Fruit fly (Drosophila melanogaster) whole organism, embryonic: ENCODE results near the gene Cyp303a1.

Experiments used
- Abd-B ChIP-seq: fragments of 200-800 bp; sonication (Bioruptor generic); optimal IDR thresholded peaks from 2 replicates; lab custom pipeline; 2018; ENCODE audit warnings: missing biosample characterization, mild to moderate bottlenecking, missing genetic modification characterization, moderate library complexity
- CG10543 ChIP-seq: fragments of 200-800 bp; sonication (Bioruptor generic); optimal IDR thresholded peaks from 3 replicates; lab custom pipeline; 2017; ENCODE audit warnings: missing biosample characterization, mild to moderate bottlenecking, missing genetic modification characterization, moderate library complexity
- CG11696 ChIP-seq: fragments of 200-800 bp; sonication (Bioruptor generic); IDR thresholded peaks from 2 replicates; pipeline ENCODE4 v1.3.6; 2022; ENCODE audit warnings: missing biosample characterization, missing genetic modification characterization
- CG12104 ChIP-seq: fragments of 200-800 bp; sonication (Bioruptor generic); optimal IDR thresholded peaks from 3 replicates; lab custom pipeline; 2016; ENCODE audit warnings: missing biosample characterization, missing genetic modification characterization
- CG1233 ChIP-seq: fragments of 200-800 bp; sonication (Bioruptor generic); optimal IDR thresholded peaks from 4 replicates; lab custom pipeline; 2018; ENCODE audit warnings: missing biosample characterization, mild to moderate bottlenecking, missing genetic modification characterization
- CG12769 ChIP-seq: fragments of 200-800 bp; sonication (Bioruptor generic); optimal IDR thresholded peaks from 2 replicates; lab custom pipeline; 2019; ENCODE audit warnings: missing biosample characterization, mild to moderate bottlenecking, missing genetic modification characterization, moderate library complexity
- CG13894 ChIP-seq: fragments of 200-800 bp; sonication (Bioruptor generic); optimal IDR thresholded peaks from 3 replicates; lab custom pipeline; 2018; ENCODE audit warnings: missing biosample characterization, mild to moderate bottlenecking, missing genetic modification characterization, moderate library complexity
- CG14050 ChIP-seq: fragments of 200-800 bp; sonication (Bioruptor generic); IDR thresholded peaks from 3 replicates; pipeline ENCODE4 v1.3.6; 2022; ENCODE audit warnings: missing biosample characterization, missing genetic modification characterization
- CG17802 ChIP-seq: fragments of 200-800 bp; sonication (Bioruptor generic); optimal IDR thresholded peaks from 2 replicates; lab custom pipeline; 2018; ENCODE audit warnings: missing biosample characterization, mild to moderate bottlenecking, missing genetic modification characterization, moderate library complexity
- CG3163 ChIP-seq: fragments of 200-800 bp; sonication (Bioruptor generic); optimal IDR thresholded peaks from 3 replicates; lab custom pipeline; 2016; ENCODE audit warnings: missing biosample characterization, missing genetic modification characterization
- CG5953 ChIP-seq: fragments of 200-800 bp; sonication (Bioruptor generic); IDR thresholded peaks from 2 replicates; pipeline ENCODE4 v1.3.6; 2022; ENCODE audit warnings: missing biosample characterization, missing genetic modification characterization
- CoRest ChIP-seq: fragments of 200-800 bp; sonication (Bioruptor generic); optimal IDR thresholded peaks from 3 replicates; lab custom pipeline; 2018; ENCODE audit warnings: missing biosample characterization, mild to moderate bottlenecking, missing genetic modification characterization, moderate library complexity
- CrebB ChIP-seq: fragments of 200-800 bp; sonication (Bioruptor generic); optimal IDR thresholded peaks from 3 replicates; lab custom pipeline; 2018; ENCODE audit warnings: missing biosample characterization, mild to moderate bottlenecking, missing genetic modification characterization
- Eip74EF ChIP-seq, 2 experiments: fragments of 200-800 bp in 1 of 2; fragments of >200 bp in 1 of 2; sonication (Bioruptor generic) in 1 of 2; optimal IDR thresholded peaks; 2 replicates each; lab custom pipeline; 2017 to 2019; ENCODE audit warnings: missing biosample characterization in 2 of 2, missing genetic modification characterization in 2 of 2, mild to moderate bottlenecking in 1 of 2, moderate library complexity in 1 of 2
- Elba2 ChIP-seq: fragments of 200-800 bp; sonication (Bioruptor generic); optimal IDR thresholded peaks from 3 replicates; lab custom pipeline; 2016; ENCODE audit warnings: missing biosample characterization, missing genetic modification characterization
- Ets97D ChIP-seq: fragments of 200-800 bp; sonication (Bioruptor generic); optimal IDR thresholded peaks from 3 replicates; lab custom pipeline; 2016; ENCODE audit warnings: missing biosample characterization, missing genetic modification characterization
- HLH3B ChIP-seq: fragments of 200-800 bp; sonication (Bioruptor generic); IDR thresholded peaks from 2 replicates; pipeline ENCODE4 v1.3.6; 2022; ENCODE audit warnings: missing biosample characterization, missing genetic modification characterization
- HLH54F ChIP-seq: fragments of 200-800 bp; sonication (Bioruptor generic); optimal IDR thresholded peaks from 3 replicates; lab custom pipeline; 2016; ENCODE audit warnings: missing biosample characterization, missing genetic modification characterization
- Hey ChIP-seq: fragments of 200-800 bp; sonication (Bioruptor generic); optimal IDR thresholded peaks from 3 replicates; lab custom pipeline; 2018; ENCODE audit warnings: missing biosample characterization, mild to moderate bottlenecking, missing genetic modification characterization
- Hr51 ChIP-seq, 2 experiments: fragments of 200-800 bp; sonication (Bioruptor generic); optimal IDR thresholded peaks; 2 replicates in 1 of 2; 3 replicates in 1 of 2; lab custom pipeline; 2016 to 2018; ENCODE audit warnings: missing biosample characterization in 2 of 2, missing genetic modification characterization in 2 of 2, mild to moderate bottlenecking in 1 of 2, moderate library complexity in 1 of 2
- MTF-1 ChIP-seq: fragments of 200-800 bp; sonication (Bioruptor generic); optimal IDR thresholded peaks from 2 replicates; lab custom pipeline; 2018; ENCODE audit warnings: missing biosample characterization, mild to moderate bottlenecking, missing genetic modification characterization, borderline replicate concordance
- Med ChIP-seq: fragments of 200-800 bp; sonication (Bioruptor generic); peaks from one replicate; lab custom pipeline; 2016; ENCODE audit warnings: missing biosample characterization, missing genetic modification characterization, mild to moderate bottlenecking, inconsistent platforms, moderate library complexity
- Nf-YC ChIP-seq: fragments of 200-800 bp; optimal IDR thresholded peaks from 3 replicates; lab custom pipeline; 2019; ENCODE audit warnings: missing biosample characterization, mild to moderate bottlenecking, missing genetic modification characterization, moderate library complexity
- Rfx ChIP-seq: fragments of 200-800 bp; sonication (Bioruptor generic); IDR thresholded peaks from 2 replicates; pipeline ENCODE4 v1.3.6; 2022; ENCODE audit warnings: missing biosample characterization, missing genetic modification characterization
- Ssrp ChIP-seq: fragments of 200-800 bp; sonication (Bioruptor generic); optimal IDR thresholded peaks from 2 replicates; lab custom pipeline; 2018; ENCODE audit warnings: missing biosample characterization, mild to moderate bottlenecking, missing genetic modification characterization, moderate library complexity
- Vsx1 ChIP-seq: fragments of 200-800 bp; sonication (Bioruptor generic); optimal IDR thresholded peaks from 2 replicates; lab custom pipeline; 2017; ENCODE audit warnings: missing biosample characterization, mild to moderate bottlenecking, missing genetic modification characterization, missing genetic modification reagents
- abd-A ChIP-seq: fragments of 200-800 bp; sonication (Bioruptor generic); optimal IDR thresholded peaks from 3 replicates; lab custom pipeline; 2019; ENCODE audit warnings: missing biosample characterization, mild to moderate bottlenecking, missing genetic modification characterization, moderate library complexity
- chinmo ChIP-seq: fragments of 200-800 bp; sonication (Bioruptor generic); IDR thresholded peaks from 4 replicates; pipeline ENCODE4 v1.3.6; 2022; ENCODE audit warnings: missing biosample characterization, missing genetic modification characterization; ENCODE audit not compliant: partially characterized antibody
- disco-r ChIP-seq: fragments of 200-800 bp; sonication (Bioruptor generic); optimal IDR thresholded peaks from 2 replicates; lab custom pipeline; 2016; ENCODE audit warnings: missing biosample characterization, missing genetic modification characterization
- dm ChIP-seq: fragments of 200-800 bp; sonication (Bioruptor generic); optimal IDR thresholded peaks from 3 replicates; lab custom pipeline; 2016; ENCODE audit warnings: missing biosample characterization, missing genetic modification characterization
- emc ChIP-seq: fragments of 200-800 bp; sonication (Bioruptor generic); optimal IDR thresholded peaks from 2 replicates; lab custom pipeline; 2016; ENCODE audit warnings: missing biosample characterization, missing genetic modification characterization
- esg ChIP-seq: fragments of 200-800 bp; sonication (Bioruptor generic); conservative IDR thresholded peaks from 2 replicates; pipeline ENCODE4 v1.3.6; 2022; ENCODE audit warnings: missing biosample characterization, missing genetic modification characterization
- gcm ChIP-seq: fragments of 200-800 bp; sonication (Bioruptor generic); optimal IDR thresholded peaks from 2 replicates; lab custom pipeline; 2019; ENCODE audit warnings: missing biosample characterization, mild to moderate bottlenecking, missing genetic modification characterization, moderate library complexity
- gfzf ChIP-seq: fragments of 200-800 bp; sonication (Bioruptor generic); optimal IDR thresholded peaks from 2 replicates; lab custom pipeline; 2016; ENCODE audit warnings: missing biosample characterization, mild to moderate bottlenecking, missing genetic modification characterization, moderate library complexity
- jumu ChIP-seq: fragments of 200-800 bp; sonication (Bioruptor generic); optimal IDR thresholded peaks from 3 replicates; lab custom pipeline; 2016; ENCODE audit warnings: missing biosample characterization, missing genetic modification characterization
- kay ChIP-seq: fragments of 200-800 bp; sonication (Bioruptor generic); optimal IDR thresholded peaks from 2 replicates; lab custom pipeline; 2016; ENCODE audit warnings: missing biosample characterization, missing genetic modification characterization
- kni ChIP-seq: fragments of 200-800 bp; sonication (Bioruptor generic); optimal IDR thresholded peaks from 3 replicates; lab custom pipeline; 2017; ENCODE audit warnings: mild to moderate bottlenecking, missing biosample characterization, missing genetic modification reagents, missing genetic modification characterization
- lmd ChIP-seq: fragments of 200-800 bp; sonication (Bioruptor generic); IDR thresholded peaks from 2 replicates; pipeline ENCODE4 v1.3.6; 2022; ENCODE audit warnings: missing biosample characterization, missing genetic modification characterization
- pb ChIP-seq: fragments of 200-800 bp; sonication (Bioruptor generic); optimal IDR thresholded peaks from 3 replicates; lab custom pipeline; 2016; ENCODE audit warnings: missing biosample characterization, missing genetic modification characterization
- pnt ChIP-seq: fragments of 200-800 bp; sonication (Bioruptor generic); optimal IDR thresholded peaks from 3 replicates; lab custom pipeline; 2016; ENCODE audit warnings: missing biosample characterization, missing genetic modification characterization
- pros ChIP-seq: fragments of 200-800 bp; sonication (Bioruptor generic); optimal IDR thresholded peaks from 3 replicates; lab custom pipeline; 2019; ENCODE audit warnings: missing biosample characterization, mild to moderate bottlenecking, missing genetic modification characterization, moderate library complexity
- ro ChIP-seq: fragments of 200-800 bp; sonication (Bioruptor generic); IDR thresholded peaks from 2 replicates; pipeline ENCODE4 v1.3.6; 2022; ENCODE audit warnings: missing biosample characterization, missing genetic modification characterization
- sd ChIP-seq: fragments of 200-800 bp; sonication (Bioruptor generic); optimal IDR thresholded peaks from 3 replicates; lab custom pipeline; 2018; ENCODE audit warnings: missing biosample characterization, mild to moderate bottlenecking, missing genetic modification characterization, moderate library complexity
- sim ChIP-seq: fragments of 200-800 bp; sonication (Bioruptor generic); IDR thresholded peaks from 2 replicates; pipeline ENCODE4 v1.3.6; 2022; ENCODE audit warnings: missing biosample characterization, missing genetic modification characterization
- ttk ChIP-seq: fragments of 200-800 bp; sonication (Bioruptor generic); IDR thresholded peaks from 2 replicates; pipeline ENCODE4 v2.1.2; 2022; ENCODE audit warnings: missing biosample characterization, missing genetic modification characterization
- twi ChIP-seq: fragments of 200-800 bp; optimal IDR thresholded peaks from 2 replicates; lab custom pipeline; 2019; ENCODE audit warnings: missing biosample characterization, mild to moderate bottlenecking, missing genetic modification characterization, moderate library complexity

Cyp303a1 gene

dm6 chr2L:16321209-16321608, 27.2 kb downstream of the Cyp303a1 start (continued):
- TF ChIP-seq Abd-B (GFP tag; lab: Kevin White, UChicago) (no peak), jumu (GFP tag; lab: Kevin White, UChicago) (no peak), HLH3B (GFP tag; lab: Robert Waterston, UW) (no peak), sd (tag; lab: Kevin White, UChicago) (peak; percentile 85), CrebB (no peak), twi (tag; lab: Kevin White, UChicago) (peak; percentile 23), Nf-YC (tag; lab: Kevin White, UChicago) (no peak), CG12104 (GFP tag; lab: Kevin White, UChicago) (no peak), ro (GFP tag; lab: Robert Waterston, UW) (no peak), esg (GFP tag; lab: Robert Waterston, UW) (no peak), CG3163 (GFP tag; lab: Kevin White, UChicago) (no peak), Hr51 (GFP tag; optimal IDR thresholded peaks at IDR 0.05; lab: Kevin White, UChicago) (no peak), abd-A (tag; lab: Kevin White, UChicago) (peak; percentile 58), lmd (GFP tag; lab: Robert Waterston, UW) (no peak), kni (GFP tag; lab: Kevin White, UChicago) (peak; percentile 13), CG14050 (GFP tag; lab: Robert Waterston, UW) (no peak), Ssrp (no peak), Elba2 (GFP tag; lab: Kevin White, UChicago) (no peak), sim (no peak), CG10543 (GFP tag; lab: Kevin White, UChicago) (peak; percentile 55), Ets97D (no peak), gfzf (GFP tag; lab: Kevin White, UChicago) (no peak), chinmo (GFP tag; lab: Robert Waterston, UW) (peak; percentile 88; the same call in 3 of the 4 replicates), CG17802 (no peak), dm (no peak), Rfx (GFP tag; lab: Robert Waterston, UW) (0 out of 2 replicates have a peak, but pooled peaks have one; percentile 15), emc (GFP tag; lab: Kevin White, UChicago) (no peak), pros (GFP tag; lab: Kevin White, UChicago) (peak; percentile 28), pnt (GFP tag; lab: Kevin White, UChicago) (no peak), Eip74EF (GFP tag; optimal IDR thresholded peaks at IDR 0.05; lab: Kevin White, UChicago) (peak in 1 of 2 experiments; percentile 3), disco-r (GFP tag; lab: Kevin White, UChicago) (no peak), HLH54F (GFP tag; lab: Kevin White, UChicago) (no peak), Vsx1 (GFP tag; lab: Kevin White, UChicago) (no peak), CG1233 (GFP tag; lab: Kevin White, UChicago) (no peak), Med (GFP tag; lab: Kevin White, UChicago) (peak; percentile 69), pb (GFP tag; lab: Kevin White, UChicago) (no peak), Hey (no peak), gcm (no peak), CG13894 (peak; percentile 51), MTF-1 (GFP tag; lab: Kevin White, UChicago) (no peak), CG12769 (peak; percentile 61), CG5953 (GFP tag; lab: Robert Waterston, UW) (no peak), ttk (no peak), CG11696 (no peak), kay (GFP tag; lab: Kevin White, UChicago) (no peak), CoRest (tag; lab: Kevin White, UChicago) (no peak)
- TF ChIP-seq, all 482 proteins: peak for 16
